Worm (Caenorhabditis elegans) whole organism, L4 larva: ENCODE results near the gene lin-24.

Experiments used
- F10B5.3 ChIP-seq: sonication (generic microtip); optimal IDR thresholded peaks from 2 replicates; lab custom pipeline; 2016; ENCODE audit warnings: mild to moderate bottlenecking, missing genetic modification characterization, missing compliant biosample characterization
- F44E2.7 ChIP-seq: fragments of 200-800 bp; sonication (Bioruptor generic); IDR thresholded peaks from 2 replicates; pipeline ENCODE4 v2.1.2; 2022; ENCODE audit warnings: missing genetic modification characterization, missing compliant biosample characterization
- R02D3.7 ChIP-seq: fragments of 150-350 bp; sonication (generic microtip); optimal IDR thresholded peaks from 3 replicates; lab custom pipeline; 2014; ENCODE audit warnings: missing biosample characterization, missing genetic modification characterization
- T20F7.1 ChIP-seq: fragments of 200-800 bp; sonication (Bioruptor generic); optimal IDR thresholded peaks from 2 replicates; lab custom pipeline; 2018; ENCODE audit warnings: mild to moderate bottlenecking, missing genetic modification characterization, missing compliant biosample characterization
- Y105C5A.15 ChIP-seq: fragments of 200-800 bp; sonication (Bioruptor generic); IDR thresholded peaks from 2 replicates; pipeline ENCODE4 v1.3.6; 2022; ENCODE audit warnings: missing genetic modification characterization, missing compliant biosample characterization
- Y48G9A.11 ChIP-seq: fragments of 200-800 bp; sonication (Bioruptor generic); IDR thresholded peaks from 2 replicates; pipeline ENCODE4 v1.3.6; 2022; ENCODE audit warnings: missing genetic modification reagents, missing genetic modification characterization, missing compliant biosample characterization
- ZK546.5 ChIP-seq, 2 experiments: sonication (generic microtip); optimal IDR thresholded peaks; 2 replicates each; lab custom pipeline; 2017; ENCODE audit warnings: missing biosample characterization in 2 of 2, missing genetic modification characterization in 2 of 2
- aha-1 ChIP-seq: fragments of 150-350 bp; peaks from one replicate; lab custom pipeline; 2014; ENCODE audit warnings: missing biosample characterization, missing genetic modification characterization
- aly-2 ChIP-seq: sonication (generic microtip); optimal IDR thresholded peaks from 2 replicates; lab custom pipeline; 2018; ENCODE audit warnings: missing biosample characterization, missing genetic modification characterization
- ama-1 ChIP-seq: fragments of 150-350 bp; optimal IDR thresholded peaks from 2 replicates; lab custom pipeline; 2014; ENCODE audit warnings: inconsistent platforms, mixed read lengths
- ceh-32 ChIP-seq: sonication (generic microtip); optimal IDR thresholded peaks from 2 replicates; lab custom pipeline; 2016; ENCODE audit warnings: mild to moderate bottlenecking, missing genetic modification characterization, missing compliant biosample characterization; ENCODE audit not compliant: poor library complexity
- ceh-44 ChIP-seq: fragments of 200-800 bp; sonication (Bioruptor generic); IDR thresholded peaks from 2 replicates; pipeline ENCODE4 v1.3.6; 2022; ENCODE audit warnings: missing genetic modification reagents, missing genetic modification characterization, missing compliant biosample characterization
- ceh-82 ChIP-seq: sonication (generic microtip); optimal IDR thresholded peaks from 2 replicates; lab custom pipeline; 2017; ENCODE audit warnings: missing biosample characterization, missing genetic modification characterization
- ces-1 ChIP-seq: fragments of 150-350 bp; sonication (generic microtip); optimal IDR thresholded peaks from 4 replicates; lab custom pipeline; 2014; ENCODE audit warnings: missing biosample characterization, missing genetic modification reagents, missing genetic modification characterization
- cey-2 ChIP-seq: sonication (generic microtip); optimal IDR thresholded peaks from 3 replicates; lab custom pipeline; 2017; ENCODE audit warnings: missing genetic modification characterization, mild to moderate bottlenecking, missing compliant biosample characterization, antibody characterized with exemption, borderline replicate concordance; ENCODE audit not compliant: insufficient read depth
- ctbp-1 ChIP-seq: fragments of 200-800 bp; sonication (Bioruptor generic); IDR thresholded peaks from 2 replicates; pipeline ENCODE4 v1.3.6; 2022; ENCODE audit warnings: missing genetic modification reagents, missing genetic modification characterization, missing compliant biosample characterization
- dpl-1 ChIP-seq: fragments of 150-350 bp; optimal IDR thresholded peaks from 2 replicates; lab custom pipeline; 2014; ENCODE audit warnings: missing biosample characterization, missing genetic modification reagents, missing genetic modification characterization
- fos-1 ChIP-seq: fragments of 150-350 bp; optimal IDR thresholded peaks from 2 replicates; lab custom pipeline; 2014; ENCODE audit warnings: missing biosample characterization, missing genetic modification characterization
- hlh-11 ChIP-seq: fragments of 200-800 bp; sonication (Bioruptor generic); optimal IDR thresholded peaks from 2 replicates; lab custom pipeline; 2018; ENCODE audit warnings: mild to moderate bottlenecking, missing genetic modification characterization, missing compliant biosample characterization
- hmg-1.1 ChIP-seq: fragments of 200-800 bp; sonication (Bioruptor generic); IDR thresholded peaks from 2 replicates; pipeline ENCODE4 v1.3.6; 2022; ENCODE audit warnings: missing genetic modification reagents, missing genetic modification characterization, missing compliant biosample characterization
- jun-1 ChIP-seq: fragments of 150-350 bp; optimal IDR thresholded peaks from 2 replicates; lab custom pipeline; 2014; ENCODE audit warnings: missing biosample characterization, missing genetic modification reagents, missing genetic modification characterization
- lin-29 ChIP-seq: fragments of 200-800 bp; sonication (Bioruptor generic); IDR thresholded peaks from 2 replicates; pipeline ENCODE4 v1.3.6; 2022; ENCODE audit warnings: missing genetic modification reagents, missing genetic modification characterization, missing compliant biosample characterization
- madf-9 ChIP-seq: fragments of 200-800 bp; sonication (Bioruptor generic); conservative IDR thresholded peaks from 2 replicates; pipeline ENCODE4 v1.3.6; 2022; ENCODE audit warnings: missing genetic modification reagents, missing genetic modification characterization, missing compliant biosample characterization
- mdl-1 ChIP-seq, 2 experiments: fragments of 150-350 bp in 1 of 2; sonication (generic microtip) in 1 of 2; optimal IDR thresholded peaks; 2 replicates each; lab custom pipeline; 2014 to 2017; ENCODE audit warnings: missing biosample characterization in 2 of 2, missing genetic modification characterization in 2 of 2
- mep-1 ChIP-seq: fragments of 150-350 bp; sonication (generic microtip); optimal IDR thresholded peaks from 3 replicates; lab custom pipeline; 2014; ENCODE audit warnings: missing biosample characterization, missing genetic modification characterization
- mes-2 ChIP-seq: sonication (generic microtip); optimal IDR thresholded peaks from 2 replicates; lab custom pipeline; 2016; ENCODE audit warnings: missing genotype, mild to moderate bottlenecking, missing genetic modification characterization, missing compliant biosample characterization; ENCODE audit not compliant: poor library complexity, severe bottlenecking
- mxl-3 ChIP-seq: fragments of 200-800 bp; sonication (Bioruptor generic); optimal IDR thresholded peaks from 2 replicates; lab custom pipeline; 2018; ENCODE audit warnings: mild to moderate bottlenecking, missing genetic modification characterization, missing compliant biosample characterization
- nhr-10 ChIP-seq: fragments of 150-350 bp; optimal IDR thresholded peaks from 2 replicates; lab custom pipeline; 2014; ENCODE audit warnings: missing biosample characterization, missing genetic modification characterization
- nhr-28 ChIP-seq: fragments of 150-350 bp; optimal IDR thresholded peaks from 2 replicates; lab custom pipeline; 2014; ENCODE audit warnings: missing biosample characterization, missing genetic modification characterization
- nhr-42 ChIP-seq: fragments of 200-800 bp; sonication (Bioruptor generic); IDR thresholded peaks from 2 replicates; pipeline ENCODE4 v1.3.6; 2022; ENCODE audit warnings: missing genetic modification characterization, missing compliant biosample characterization
- pha-4 ChIP-seq, 2 experiments: fragments of 150-350 bp in 1 of 2; fragments of 200-800 bp in 1 of 2; sonication (Bioruptor generic) in 1 of 2; IDR thresholded peaks in 1 of 2; optimal IDR thresholded peaks in 1 of 2; 2 replicates each; pipeline versions ENCODE4 v1.3.6 to Lab custom; 2014 to 2022; ENCODE audit warnings: missing genetic modification characterization in 2 of 2, missing genetic modification reagents in 2 of 2, missing biosample characterization in 1 of 2, missing compliant biosample characterization in 1 of 2
- pqm-1 ChIP-seq: sonication (generic microtip); optimal IDR thresholded peaks from 2 replicates; lab custom pipeline; 2017; ENCODE audit warnings: missing biosample characterization, missing genetic modification characterization
- saeg-2 ChIP-seq: fragments of 200-800 bp; sonication (Bioruptor generic); IDR thresholded peaks from 2 replicates; pipeline ENCODE4 v1.3.6; 2022; ENCODE audit warnings: missing genetic modification reagents, missing genetic modification characterization, missing compliant biosample characterization
- skn-1 ChIP-seq: fragments of 150-350 bp; optimal IDR thresholded peaks from 2 replicates; lab custom pipeline; 2014; ENCODE audit warnings: missing biosample characterization, missing genetic modification characterization
- spr-3 ChIP-seq: fragments of 200-800 bp; sonication (Bioruptor generic); optimal IDR thresholded peaks from 2 replicates; lab custom pipeline; 2018; ENCODE audit warnings: mild to moderate bottlenecking, missing genetic modification characterization, missing compliant biosample characterization
- tag-97 ChIP-seq: fragments of 200-800 bp; sonication (Bioruptor generic); IDR thresholded peaks from 2 replicates; pipeline ENCODE4 v1.3.6; 2022; ENCODE audit warnings: missing genetic modification characterization, missing compliant biosample characterization
- unc-62 ChIP-seq, 3 experiments: fragments of 150-350 bp in 1 of 3; sonication (generic microtip); optimal IDR thresholded peaks in 2 of 3; peaks in 1 of 3; 1 replicate in 1 of 3; 2 replicates in 2 of 3; lab custom pipeline; 2014 to 2017; ENCODE audit warnings: missing biosample characterization in 3 of 3, missing genetic modification characterization in 3 of 3, missing genetic modification reagents in 3 of 3, missing genotype in 1 of 3
- zag-1 ChIP-seq: fragments of 150-350 bp; optimal IDR thresholded peaks from 2 replicates; lab custom pipeline; 2014; ENCODE audit warnings: missing biosample characterization, missing genetic modification characterization
- ztf-11 ChIP-seq: fragments of 150-350 bp; optimal IDR thresholded peaks from 2 replicates; lab custom pipeline; 2014; ENCODE audit warnings: missing biosample characterization, missing genetic modification characterization
- ztf-7 ChIP-seq: fragments of 150-350 bp; optimal IDR thresholded peaks from 2 replicates; lab custom pipeline; 2014; ENCODE audit warnings: missing biosample characterization, missing genetic modification characterization

Gene lin-24

ce11 chrIV:12129204-12129603 is at the start of gene lin-24:
Gene lin-24 (plus strand): TSS chrIV:12129504.
- TF ChIP-seq mes-2 (no peak), fos-1 (tag; lab: Kevin White, UChicago) (no peak), mep-1 (no peak), skn-1 (tag; lab: Kevin White, UChicago) (no peak), ceh-44 (GFP tag; lab: Robert Waterston, UW) (no peak)

DNA sequence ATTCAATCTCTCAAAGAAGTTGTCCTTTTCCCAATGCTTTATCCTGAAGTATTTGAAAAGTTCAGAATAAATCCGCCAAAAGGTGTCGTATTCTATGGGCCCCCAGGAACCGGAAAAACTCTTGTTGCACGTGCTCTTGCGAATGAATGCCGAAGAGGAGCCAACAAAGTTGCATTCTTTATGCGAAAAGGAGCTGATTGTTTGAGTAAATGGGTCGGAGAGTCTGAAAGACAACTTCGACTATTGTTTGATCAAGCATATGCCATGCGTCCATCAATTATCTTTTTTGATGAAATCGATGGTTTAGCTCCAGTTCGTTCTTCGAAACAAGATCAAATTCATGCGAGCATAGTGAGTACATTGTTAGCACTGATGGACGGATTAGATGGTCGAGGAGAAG is 48.5 kb upstream of the lin-24 start:
- TF ChIP-seq unc-62 (GFP tag; optimal IDR thresholded peaks at IDR 0.05 in 1 of 2; lab: Kevin White, UChicago) = peak in 1 of 2 experiments; percentile 63
- no peak for TF ChIP-seq unc-62 (tag; optimal IDR thresholded peaks at IDR 0.05; lab: Kevin White, UChicago)
- no peak for TF ChIP-seq aly-2 (tag; lab: Kevin White, UChicago)

- TF ChIP-seq aha-1 (peak; percentile 71), spr-3 (GFP tag; lab: Kevin White, UChicago) (no peak), pha-4 (GFP tag; IDR thresholded peaks at IDR 0.05; lab: Robert Waterston, UW) (0 out of 2 replicates have a peak, but pooled peaks have one; percentile 11), pha-4 (tag; optimal IDR thresholded peaks at IDR 0.05; lab: Kevin White, UChicago) (no peak)
Measured at ce11 chrIV:12084178-12084577, 45.1 kb upstream of the lin-24 start, which contains the start of gene repo-1. Gene repo-1 (plus strand): TSS chrIV:12084478.

ce11 chrIV:12084587-12084986 is 44.7 kb upstream of the lin-24 start:
- no peak for TF ChIP-seq ceh-82
- TF ChIP-seq ceh-32 (tag; lab: Kevin White, UChicago) = no peak
- TF ChIP-seq unc-62 (GFP tag; optimal IDR thresholded peaks at IDR 0.05 in 1 of 2; lab: Kevin White, UChicago) = peak in 1 of 2 experiments; percentile 92
- TF ChIP-seq unc-62 (tag; optimal IDR thresholded peaks at IDR 0.05; lab: Kevin White, UChicago) = no peak
- TF ChIP-seq ctbp-1 (GFP tag; lab: Robert Waterston, UW) = no peak
- no peak for TF ChIP-seq zag-1 (tag; lab: Kevin White, UChicago)
- TF ChIP-seq fos-1 (tag; lab: Kevin White, UChicago) = no peak
- TF ChIP-seq dpl-1 (GFP tag; lab: Kevin White, UChicago) = no peak
- no peak for TF ChIP-seq cey-2 (tag; lab: Kevin White, UChicago)

- no peak for TF ChIP-seq ama-1
- TF ChIP-seq pha-4 (GFP tag; IDR thresholded peaks at IDR 0.05; lab: Robert Waterston, UW) = 0 out of 2 replicates have a peak, but pooled peaks have one; percentile 41
- no peak for TF ChIP-seq pha-4 (tag; optimal IDR thresholded peaks at IDR 0.05; lab: Kevin White, UChicago)
- TF ChIP-seq R02D3.7 = no peak
Measured at ce11 chrIV:12085120-12085519, 44.2 kb upstream of the lin-24 start, which contains the start of gene rbm-34. Gene rbm-34 (plus strand): TSS chrIV:12085420.

DNA sequence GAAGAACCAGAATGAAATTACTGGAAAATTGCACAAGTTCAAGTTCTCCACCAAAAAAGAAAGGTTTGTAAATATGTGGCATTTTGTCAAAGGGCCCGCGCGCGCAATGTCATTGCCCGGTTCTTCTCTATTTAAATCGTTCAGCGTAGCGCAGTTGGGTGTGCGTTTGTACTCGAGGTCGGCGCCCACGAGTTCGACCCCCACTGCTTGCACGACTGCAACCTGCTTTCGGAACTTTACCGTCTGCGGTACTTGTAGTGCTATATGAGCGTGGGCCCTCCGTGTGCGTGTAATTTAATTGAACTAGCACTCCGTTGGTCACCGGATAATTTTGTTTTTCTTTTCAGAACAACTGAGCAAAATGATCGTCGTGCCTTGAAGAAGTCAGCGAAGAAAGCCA is 42.8 kb upstream of the lin-24 start:
- TF ChIP-seq pqm-1 (tag; lab: Kevin White, UChicago) = peak; percentile 14
- TF ChIP-seq jun-1 (tag; lab: Kevin White, UChicago) = peak; percentile 11
- TF ChIP-seq tag-97 = no peak
- TF ChIP-seq nhr-42 (GFP tag; lab: Robert Waterston, UW) = peak; percentile 76; the same call in 1 of the 2 replicates
- peak; percentile 70 for TF ChIP-seq hlh-11 (tag; lab: Kevin White, UChicago)
- no peak for TF ChIP-seq nhr-10 (tag; lab: Kevin White, UChicago)
- peak; percentile 51; the same call in 1 of the 2 replicates for TF ChIP-seq saeg-2 (GFP tag; lab: Robert Waterston, UW)
- peak; percentile 69; the same call in 1 of the 2 replicates for TF ChIP-seq madf-9 (GFP tag; lab: Robert Waterston, UW)
- TF ChIP-seq lin-29 (GFP tag; lab: Robert Waterston, UW) = peak; percentile 82
- no peak for TF ChIP-seq T20F7.1 (GFP tag; lab: Kevin White, UChicago)
- TF ChIP-seq nhr-28 = no peak
- TF ChIP-seq F44E2.7 (GFP tag; lab: Robert Waterston, UW) = peak; percentile 94
- no peak for TF ChIP-seq ZK546.5 (tag; optimal IDR thresholded peaks at IDR 0.05; lab: Kevin White, UChicago)
- TF ChIP-seq F10B5.3 (tag; lab: Kevin White, UChicago) = peak; percentile 63
- TF ChIP-seq mxl-3 (GFP tag; lab: Kevin White, UChicago) = peak; percentile 84
- no peak for TF ChIP-seq ceh-32 (tag; lab: Kevin White, UChicago)
- peak; percentile 94 for TF ChIP-seq Y105C5A.15 (GFP tag; lab: Robert Waterston, UW)
- TF ChIP-seq ztf-7 = peak; percentile 88
- peak in 1 of 2 experiments; percentile 43 for TF ChIP-seq mdl-1 (tag; optimal IDR thresholded peaks at IDR 0.05; lab: Kevin White, UChicago)
- TF ChIP-seq fos-1 (tag; lab: Kevin White, UChicago) = no peak
- TF ChIP-seq ces-1 (GFP tag; lab: Kevin White, UChicago) = no peak
- TF ChIP-seq cey-2 (tag; lab: Kevin White, UChicago) = no peak
- TF ChIP-seq ztf-11 (tag; lab: Kevin White, UChicago) = no peak
- peak; percentile 87 for TF ChIP-seq hmg-1.1 (GFP tag; lab: Robert Waterston, UW)
- TF ChIP-seq Y48G9A.11 (GFP tag; lab: Robert Waterston, UW) = peak; percentile 86
